Fruit fly (Drosophila melanogaster) whole organism, prepupa: ENCODE measurements around the gene wupA.

Experiments
- Blimp-1 ChIP-seq: fragments of 200-800 bp; sonication (Bioruptor generic); optimal IDR thresholded peaks from 3 replicates; lab custom pipeline; 2017; ENCODE audit warnings: missing biosample characterization, missing genetic modification characterization, mild to moderate bottlenecking, moderate library complexity, missing genetic modification reagents
- CG15336 ChIP-seq: fragments of 200-800 bp; sonication (Bioruptor generic); IDR thresholded peaks from 2 replicates; pipeline ENCODE4 v1.3.6; 2022; ENCODE audit warnings: missing biosample characterization, missing genetic modification characterization
- CG31627 ChIP-seq: fragments of 200-800 bp; sonication (Bioruptor generic); optimal IDR thresholded peaks from 3 replicates; lab custom pipeline; 2016; ENCODE audit warnings: missing biosample characterization, missing genetic modification characterization
- CG6163 ChIP-seq: fragments of 200-800 bp; sonication (Bioruptor generic); IDR thresholded peaks from 3 replicates; pipeline ENCODE4 v1.3.6; 2022; ENCODE audit warnings: missing biosample characterization, missing genetic modification characterization
- CG6276 ChIP-seq: fragments of 200-800 bp; sonication (Bioruptor generic); optimal IDR thresholded peaks from 2 replicates; lab custom pipeline; 2017; ENCODE audit warnings: missing biosample characterization, mild to moderate bottlenecking, missing genetic modification characterization
- CG6792 ChIP-seq: fragments of 200-800 bp; sonication (Bioruptor generic); optimal IDR thresholded peaks from 3 replicates; lab custom pipeline; 2016; ENCODE audit warnings: missing biosample characterization, missing genetic modification characterization
- CG7368 ChIP-seq: fragments of 200-800 bp; sonication (Bioruptor generic); optimal IDR thresholded peaks from 3 replicates; lab custom pipeline; 2016; ENCODE audit warnings: missing biosample characterization, missing genetic modification characterization
- CG8119 ChIP-seq: fragments of 200-800 bp; sonication (Bioruptor generic); IDR thresholded peaks from 3 replicates; pipeline ENCODE4 v1.3.6; 2022; ENCODE audit warnings: missing biosample characterization, missing genetic modification characterization
- CG8319 ChIP-seq: fragments of 200-800 bp; sonication (Bioruptor generic); optimal IDR thresholded peaks from 3 replicates; lab custom pipeline; 2016; ENCODE audit warnings: missing biosample characterization, missing genetic modification characterization
- Eip75B ChIP-seq: fragments of 200-800 bp; sonication (Bioruptor generic); optimal IDR thresholded peaks from 3 replicates; lab custom pipeline; 2016; ENCODE audit warnings: missing biosample characterization, missing genetic modification characterization
- Eip78C ChIP-seq: fragments of 200-800 bp; sonication (Bioruptor generic); peaks from one replicate; lab custom pipeline; 2016; ENCODE audit warnings: missing biosample characterization, missing genetic modification characterization
- Lpt ChIP-seq: fragments of 200-800 bp; sonication (Bioruptor generic); optimal IDR thresholded peaks from 3 replicates; lab custom pipeline; 2016; ENCODE audit warnings: missing biosample characterization, missing genetic modification characterization
- dac ChIP-seq: fragments of 200-800 bp; sonication (Bioruptor generic); optimal IDR thresholded peaks from 2 replicates; lab custom pipeline; 2017; ENCODE audit warnings: missing biosample characterization, mild to moderate bottlenecking, missing genetic modification characterization
- eg ChIP-seq: fragments of 200-800 bp; sonication (Bioruptor generic); IDR thresholded peaks from 3 replicates; pipeline ENCODE4 v1.3.6; 2022; ENCODE audit warnings: missing biosample characterization, missing genetic modification characterization
- spab ChIP-seq: fragments of 200-800 bp; sonication (Bioruptor generic); optimal IDR thresholded peaks from 2 replicates; lab custom pipeline; 2017; ENCODE audit warnings: missing biosample characterization, mild to moderate bottlenecking, missing genetic modification characterization, missing genetic modification reagents
- svp ChIP-seq: fragments of 200-800 bp; sonication (Bioruptor generic); peaks from one replicate; lab custom pipeline; 2016; ENCODE audit warnings: missing biosample characterization, missing genetic modification characterization

wupA gene

DNA sequence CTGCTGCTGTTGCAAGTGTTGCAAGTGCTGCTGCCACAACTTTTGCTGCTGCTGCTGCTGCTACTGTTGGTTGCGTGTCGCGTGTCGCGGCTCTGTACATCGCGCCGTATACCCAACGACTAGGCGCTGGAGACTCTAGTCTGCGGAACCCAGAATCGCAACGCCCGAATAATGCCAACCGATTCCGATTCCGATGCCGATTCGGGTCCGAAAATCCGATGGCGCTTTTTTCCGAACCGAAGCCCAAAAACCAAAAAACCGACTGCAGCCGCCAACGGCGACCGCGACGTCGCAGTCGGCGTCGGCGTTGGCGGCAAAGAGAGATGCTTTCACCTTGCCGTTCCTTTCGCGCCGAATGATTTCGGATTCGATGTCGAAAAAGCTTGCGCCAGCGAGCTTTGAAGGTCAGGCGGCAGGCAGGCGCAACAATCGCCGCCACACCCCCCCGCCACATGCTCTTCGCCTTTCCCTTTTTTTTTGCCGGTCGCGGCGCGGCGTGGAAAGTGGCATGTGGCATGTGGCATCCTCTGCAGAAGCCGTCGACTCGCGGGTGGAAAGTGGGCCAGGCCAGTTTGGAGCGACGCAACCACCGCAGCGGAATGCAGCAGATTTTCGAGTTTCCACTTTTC, 53.5 kb downstream of the wupA start, which contains the start of gene Sh:
TSS of gene Sh (minus strand) at position 104 of the 629 bp plus-strand sequence.
- TF ChIP-seq CG6792 (GFP tag; lab: Kevin White, UChicago): no peak
- TF ChIP-seq spab: no peak
- no peak for TF ChIP-seq Blimp-1 (GFP tag; lab: Kevin White, UChicago)
- peak; percentile 10 for TF ChIP-seq CG7368 (GFP tag; lab: Kevin White, UChicago)
- TF ChIP-seq dac: no peak

DNA sequence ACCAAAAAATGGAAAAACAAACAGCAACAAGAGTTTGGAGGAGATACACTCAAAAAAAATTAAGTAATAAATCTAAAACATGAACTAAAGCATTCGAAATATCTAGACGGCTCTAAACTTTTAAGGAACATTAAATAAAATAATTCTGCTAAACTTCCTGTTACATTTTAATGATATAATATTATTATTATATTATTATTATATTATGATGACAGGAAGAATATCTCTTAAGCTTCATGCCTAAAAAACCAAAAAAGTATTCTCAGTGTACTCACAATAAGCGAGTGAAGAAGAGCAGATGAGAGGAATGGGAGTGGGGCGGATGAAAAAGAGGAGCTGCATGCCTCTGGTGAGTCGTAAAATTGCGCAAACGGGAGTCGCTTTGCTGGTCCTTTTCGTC, 58.6 kb downstream of the wupA start:
- TF ChIP-seq Eip78C (GFP tag; lab: Kevin White, UChicago) (peak; percentile 28), CG8319 (GFP tag; lab: Kevin White, UChicago) (no peak)

DNA sequence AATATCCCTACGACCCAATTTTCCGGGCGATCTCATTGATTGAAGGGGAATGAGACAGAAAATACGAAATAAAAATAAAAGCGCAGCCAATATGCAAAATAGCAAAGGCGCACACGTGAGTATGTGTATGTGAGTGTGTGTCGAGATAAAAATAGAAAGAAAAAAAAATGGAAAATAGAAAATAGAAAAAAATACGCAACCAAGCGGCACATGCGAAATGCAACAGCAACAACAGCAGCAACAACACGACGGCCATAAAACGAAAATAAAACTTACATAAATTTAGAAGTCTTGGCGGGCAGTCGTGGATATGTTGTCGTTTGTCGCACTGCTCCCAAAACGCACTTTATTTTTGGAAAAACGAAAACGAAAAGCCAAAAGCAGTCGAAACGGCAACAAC, 59.5 kb downstream of the wupA start:
- TF ChIP-seq Lpt (GFP tag; lab: Kevin White, UChicago) (peak; percentile 7), eg (peak; percentile 58; the same call in 2 of the 3 replicates), CG6163 (0 out of 3 replicates have a peak, but pooled peaks have one; percentile 26), Eip75B (GFP tag; lab: Kevin White, UChicago) (no peak), CG15336 (peak; percentile 50), CG6276 (GFP tag; lab: Kevin White, UChicago) (peak; percentile 75), CG8119 (GFP tag; lab: Robert Waterston, UW) (peak; percentile 51; the same call in 2 of the 3 replicates), svp (GFP tag; lab: Kevin White, UChicago) (no peak), CG31627 (no peak)
